Fruit fly (Drosophila melanogaster): ENCODE results near the gene CG17754.

DNA sequence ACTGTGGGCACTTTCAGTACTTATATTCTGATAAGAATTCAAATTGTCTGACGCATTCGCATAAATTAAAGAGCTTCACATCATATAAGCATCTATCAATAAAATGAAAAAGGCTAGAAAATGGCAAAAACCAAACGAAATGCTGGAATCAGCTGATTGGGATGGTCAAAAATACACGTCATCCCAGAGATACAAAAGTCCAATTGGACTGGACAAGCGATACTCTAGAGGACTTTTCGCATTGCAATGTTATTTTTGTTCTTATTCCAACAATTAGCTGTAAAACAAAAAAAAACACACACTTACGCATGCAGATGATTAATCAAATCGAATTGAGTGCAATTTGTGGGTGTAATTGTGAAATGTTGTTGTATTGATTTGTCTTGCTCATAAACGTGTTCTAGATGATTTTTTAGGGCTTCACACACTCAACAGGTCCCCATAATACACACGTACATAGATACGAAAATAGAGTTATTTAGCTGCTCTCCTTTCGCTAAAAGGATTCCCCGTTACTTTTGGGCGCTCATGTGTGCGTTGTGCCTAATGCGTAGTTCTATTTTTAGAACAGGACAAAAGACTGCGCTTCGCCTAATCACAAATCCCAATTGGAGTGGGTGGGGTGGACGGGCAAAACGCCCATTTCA is 31.9 kb downstream of the CG17754 start:
- no peak for TF ChIP-seq Sin3A (optimal IDR thresholded peaks at IDR 0.05)
- TF ChIP-seq h (optimal IDR thresholded peaks at IDR 0.05) = no peak

Data from Kc167 (cell line).